Fruit fly (Drosophila melanogaster) whole organism, embryonic: ENCODE data around the gene CG31872.
A peak's percentile ranks its signal among the peaks of the same experiment; 100 is the strongest.

Experiments used
- ATbp ChIP-seq: fragments of 200-800 bp; sonication (Bioruptor generic); optimal IDR thresholded peaks from 2 replicates; lab custom pipeline; 2017; ENCODE audit warnings: missing biosample characterization, mild to moderate bottlenecking, missing genetic modification characterization, missing genetic modification reagents
- Awh ChIP-seq: fragments of 200-800 bp; sonication (Bioruptor generic); IDR thresholded peaks from 2 replicates; pipeline ENCODE4, ENCODE4 v1.3.6; 2022; ENCODE audit warnings: missing biosample characterization, missing genetic modification characterization
- Blimp-1 ChIP-seq: fragments of 200-800 bp; sonication (Bioruptor generic); optimal IDR thresholded peaks from 3 replicates; lab custom pipeline; 2018; ENCODE audit warnings: missing biosample characterization, missing genetic modification characterization, mild to moderate bottlenecking, moderate library complexity, missing genetic modification reagents
- CG10431 ChIP-seq: fragments of 200-800 bp; sonication (Bioruptor generic); optimal IDR thresholded peaks from 3 replicates; lab custom pipeline; 2018; ENCODE audit warnings: missing biosample characterization, mild to moderate bottlenecking, missing genetic modification characterization
- CG11504 ChIP-seq: fragments of 200-800 bp; sonication (Bioruptor generic); optimal IDR thresholded peaks from 3 replicates; lab custom pipeline; 2019; ENCODE audit warnings: missing biosample characterization, mild to moderate bottlenecking, missing genetic modification characterization, moderate library complexity
- CG12104 ChIP-seq: fragments of 200-800 bp; sonication (Bioruptor generic); optimal IDR thresholded peaks from 3 replicates; lab custom pipeline; 2016; ENCODE audit warnings: missing biosample characterization, missing genetic modification characterization
- CG12769 ChIP-seq: fragments of 200-800 bp; sonication (Bioruptor generic); optimal IDR thresholded peaks from 2 replicates; lab custom pipeline; 2019; ENCODE audit warnings: missing biosample characterization, mild to moderate bottlenecking, missing genetic modification characterization, moderate library complexity
- CG13123 ChIP-seq: fragments of 200-800 bp; sonication (Bioruptor generic); optimal IDR thresholded peaks from 2 replicates; lab custom pipeline; 2016; ENCODE audit warnings: missing biosample characterization, missing genetic modification characterization
- CG13894 ChIP-seq: fragments of 200-800 bp; sonication (Bioruptor generic); optimal IDR thresholded peaks from 3 replicates; lab custom pipeline; 2018; ENCODE audit warnings: missing biosample characterization, mild to moderate bottlenecking, missing genetic modification characterization, moderate library complexity
- CG14050 ChIP-seq: fragments of 200-800 bp; sonication (Bioruptor generic); IDR thresholded peaks from 3 replicates; pipeline ENCODE4 v1.3.6; 2022; ENCODE audit warnings: missing biosample characterization, missing genetic modification characterization
- CG15514 ChIP-seq: fragments of 200-800 bp; sonication (Bioruptor generic); optimal IDR thresholded peaks from 3 replicates; lab custom pipeline; 2017; ENCODE audit warnings: missing biosample characterization, missing genetic modification characterization, mild to moderate bottlenecking, moderate library complexity, missing genetic modification reagents
- CG16863 ChIP-seq: fragments of 200-800 bp; sonication (Bioruptor generic); optimal IDR thresholded peaks from 3 replicates; lab custom pipeline; 2016; ENCODE audit warnings: missing biosample characterization, missing genetic modification characterization
- CG30020 ChIP-seq: fragments of 200-800 bp; optimal IDR thresholded peaks from 2 replicates; lab custom pipeline; 2019; ENCODE audit warnings: missing biosample characterization, mild to moderate bottlenecking, missing genetic modification characterization, moderate library complexity
- CG32532 ChIP-seq: fragments of 200-800 bp; sonication (Bioruptor generic); IDR thresholded peaks from 2 replicates; pipeline ENCODE4 v1.3.6; 2022; ENCODE audit warnings: missing biosample characterization, missing genetic modification characterization
- CG3407 ChIP-seq: fragments of 200-800 bp; sonication (Bioruptor generic); optimal IDR thresholded peaks from 2 replicates; lab custom pipeline; 2018; ENCODE audit warnings: missing biosample characterization, mild to moderate bottlenecking, missing genetic modification characterization
- CG4854 ChIP-seq: fragments of 200-800 bp; sonication (Bioruptor generic); optimal IDR thresholded peaks from 2 replicates; lab custom pipeline; 2016; ENCODE audit warnings: missing biosample characterization, missing genetic modification characterization, inconsistent platforms
- CG7372 ChIP-seq: fragments of 200-800 bp; sonication (Bioruptor generic); IDR thresholded peaks from 2 replicates; pipeline ENCODE4 v1.3.6; 2022; ENCODE audit warnings: missing biosample characterization, missing genetic modification characterization
- CG7786 ChIP-seq: fragments of 200-800 bp; sonication (Bioruptor generic); optimal IDR thresholded peaks from 2 replicates; lab custom pipeline; 2016; ENCODE audit warnings: missing biosample characterization, missing genetic modification characterization
- CoRest ChIP-seq: fragments of 200-800 bp; sonication (Bioruptor generic); optimal IDR thresholded peaks from 3 replicates; lab custom pipeline; 2018; ENCODE audit warnings: missing biosample characterization, mild to moderate bottlenecking, missing genetic modification characterization, moderate library complexity
- D19B ChIP-seq: fragments of 200-800 bp; sonication (Bioruptor generic); optimal IDR thresholded peaks from 2 replicates; lab custom pipeline; 2017; ENCODE audit warnings: missing biosample characterization, mild to moderate bottlenecking, missing genetic modification characterization
- Dbx ChIP-seq: fragments of 200-800 bp; sonication (Bioruptor generic); IDR thresholded peaks from 3 replicates; pipeline ENCODE4 v1.3.6; 2022; ENCODE audit warnings: missing biosample characterization, missing genetic modification characterization
- NFAT ChIP-seq: fragments of 200-800 bp; sonication (Bioruptor generic); IDR thresholded peaks from 2 replicates; pipeline ENCODE4 v1.3.6; 2022; ENCODE audit warnings: missing biosample characterization, missing genetic modification characterization
- Rfx ChIP-seq: fragments of 200-800 bp; sonication (Bioruptor generic); IDR thresholded peaks from 2 replicates; pipeline ENCODE4 v1.3.6; 2022; ENCODE audit warnings: missing biosample characterization, missing genetic modification characterization
- Scr ChIP-seq: fragments of 200-800 bp; sonication (Bioruptor generic); IDR thresholded peaks from 2 replicates; pipeline ENCODE4 v1.3.6; 2022; ENCODE audit warnings: missing biosample characterization, missing genetic modification characterization; ENCODE audit not compliant: partially characterized antibody
- Sox102F ChIP-seq: fragments of 200-800 bp; sonication (Bioruptor generic); optimal IDR thresholded peaks from 2 replicates; lab custom pipeline; 2018; ENCODE audit warnings: missing biosample characterization, mild to moderate bottlenecking, missing genetic modification characterization, moderate library complexity
- Sry-β ChIP-seq: fragments of 200-800 bp; sonication (Bioruptor generic); optimal IDR thresholded peaks from 2 replicates; lab custom pipeline; 2018; ENCODE audit warnings: missing biosample characterization, mild to moderate bottlenecking, missing genetic modification characterization, moderate library complexity
- abd-A ChIP-seq: fragments of 200-800 bp; sonication (Bioruptor generic); optimal IDR thresholded peaks from 3 replicates; lab custom pipeline; 2019; ENCODE audit warnings: missing biosample characterization, mild to moderate bottlenecking, missing genetic modification characterization, moderate library complexity
- fd64A ChIP-seq: fragments of 200-800 bp; sonication (Bioruptor generic); optimal IDR thresholded peaks from 3 replicates; lab custom pipeline; 2018; ENCODE audit warnings: missing biosample characterization, mild to moderate bottlenecking, missing genetic modification characterization
- ham ChIP-seq: fragments of 200-800 bp; sonication (Bioruptor generic); IDR thresholded peaks from 2 replicates; pipeline ENCODE4 v1.3.6; 2022; ENCODE audit warnings: missing biosample characterization, missing genetic modification characterization
- kni ChIP-seq: fragments of 200-800 bp; sonication (Bioruptor generic); optimal IDR thresholded peaks from 3 replicates; lab custom pipeline; 2017; ENCODE audit warnings: mild to moderate bottlenecking, missing biosample characterization, missing genetic modification reagents, missing genetic modification characterization
- pan ChIP-seq, 4 experiments: fragments of >200 bp in 3 of 4; fragments of 200-800 bp in 1 of 4; sonication (Bioruptor generic) in 1 of 4; optimal IDR thresholded peaks in 3 of 4; IDR thresholded peaks in 1 of 4; 2 replicates each; pipeline versions ENCODE4 v1.3.6 to Lab custom; 2017 to 2022; ENCODE audit warnings: missing biosample characterization in 2 of 4, missing genetic modification characterization in 2 of 4, mixed read lengths in 1 of 4
- row ChIP-seq: fragments of 200-800 bp; sonication (Bioruptor generic); IDR thresholded peaks from 3 replicates; pipeline ENCODE4 v1.3.6; 2022; ENCODE audit warnings: missing biosample characterization, missing genetic modification characterization
- sima ChIP-seq: fragments of 200-800 bp; sonication (Bioruptor generic); optimal IDR thresholded peaks from 2 replicates; lab custom pipeline; 2016; ENCODE audit warnings: missing biosample characterization, missing genetic modification characterization
- stwl ChIP-seq: fragments of 200-800 bp; sonication (Bioruptor generic); optimal IDR thresholded peaks from 3 replicates; lab custom pipeline; 2018; ENCODE audit warnings: missing biosample characterization, mild to moderate bottlenecking, missing genetic modification characterization, moderate library complexity
- tap ChIP-seq: fragments of 200-800 bp; optimal IDR thresholded peaks from 3 replicates; lab custom pipeline; 2019; ENCODE audit warnings: missing biosample characterization, mild to moderate bottlenecking, missing genetic modification characterization, moderate library complexity
- twi ChIP-seq: fragments of 200-800 bp; optimal IDR thresholded peaks from 2 replicates; lab custom pipeline; 2019; ENCODE audit warnings: missing biosample characterization, mild to moderate bottlenecking, missing genetic modification characterization, moderate library complexity
- vvl ChIP-seq: fragments of 200-800 bp; sonication (Bioruptor generic); IDR thresholded peaks from 2 replicates; pipeline ENCODE4 v1.3.6; 2022; ENCODE audit warnings: missing biosample characterization, missing genetic modification characterization
- zfh1 ChIP-seq: fragments of 200-800 bp; sonication (Bioruptor generic); IDR thresholded peaks from 3 replicates; pipeline ENCODE4 v1.3.6; 2022; ENCODE audit warnings: missing biosample characterization, missing genetic modification characterization

Gene CG31872

DNA sequence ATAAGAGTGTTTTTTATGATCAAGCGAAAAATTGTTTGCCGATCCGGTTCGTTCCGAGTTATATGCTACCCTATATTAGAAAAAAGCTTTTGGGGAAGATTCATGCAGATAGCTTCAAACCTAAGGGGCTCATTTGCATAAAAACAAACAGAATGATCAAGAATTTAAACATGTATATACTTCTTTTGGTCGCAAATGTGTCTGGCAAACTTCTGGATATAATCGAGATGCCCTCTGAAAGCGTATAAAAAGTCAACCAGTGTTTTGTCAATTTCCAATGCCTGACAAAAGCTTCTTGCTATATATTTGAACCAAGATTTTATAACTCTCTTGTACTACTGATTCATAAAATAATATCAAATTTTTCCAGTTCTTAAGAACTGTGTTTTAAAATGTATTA is 45.9 kb downstream of the CG31872 start (continued):
- TF ChIP-seq tap (tag; lab: Kevin White, UChicago) (no peak), CG3407 (GFP tag; lab: Kevin White, UChicago) (no peak), ham (GFP tag; lab: Robert Waterston, UW) (no peak), ATbp (GFP tag; lab: Kevin White, UChicago) (no peak), CoRest (tag; lab: Kevin White, UChicago) (peak; percentile 29), sima (GFP tag; lab: Kevin White, UChicago) (no peak), CG14050 (GFP tag; lab: Robert Waterston, UW) (no peak), CG16863 (GFP tag; lab: Kevin White, UChicago) (no peak), Rfx (GFP tag; lab: Robert Waterston, UW) (peak; percentile 27; the same call in 1 of the 2 replicates), NFAT (GFP tag; lab: Robert Waterston, UW) (peak; percentile 18), twi (tag; lab: Kevin White, UChicago) (no peak), CG7372 (0 out of 2 replicates have a peak, but pooled peaks have one; percentile 24), CG4854 (GFP tag; lab: Kevin White, UChicago) (no peak), pan (optimal IDR thresholded peaks at IDR 0.05; lab: Kevin White, UChicago) (no peak), pan (GFP tag; optimal IDR thresholded peaks at IDR 0.05 in 1 of 2, IDR thresholded peaks at IDR 0.05 in 1 of 2) (no peak), CG12104 (GFP tag; lab: Kevin White, UChicago) (no peak), CG10431 (no peak), CG30020 (tag; lab: Kevin White, UChicago) (no peak), CG11504 (tag; lab: Kevin White, UChicago) (peak; percentile 47), CG32532 (no peak), D19B (GFP tag; lab: Kevin White, UChicago) (peak; percentile 79), fd64A (GFP tag; lab: Kevin White, UChicago) (no peak), Blimp-1 (GFP tag; lab: Kevin White, UChicago) (no peak), CG15514 (GFP tag; lab: Kevin White, UChicago) (peak; percentile 6), stwl (tag; lab: Kevin White, UChicago) (peak; percentile 77), Dbx (GFP tag; lab: Robert Waterston, UW) (0 out of 3 replicates have a peak, but pooled peaks have one; percentile 15), Scr (no peak), zfh1 (GFP tag; lab: Robert Waterston, UW) (no peak)

DNA sequence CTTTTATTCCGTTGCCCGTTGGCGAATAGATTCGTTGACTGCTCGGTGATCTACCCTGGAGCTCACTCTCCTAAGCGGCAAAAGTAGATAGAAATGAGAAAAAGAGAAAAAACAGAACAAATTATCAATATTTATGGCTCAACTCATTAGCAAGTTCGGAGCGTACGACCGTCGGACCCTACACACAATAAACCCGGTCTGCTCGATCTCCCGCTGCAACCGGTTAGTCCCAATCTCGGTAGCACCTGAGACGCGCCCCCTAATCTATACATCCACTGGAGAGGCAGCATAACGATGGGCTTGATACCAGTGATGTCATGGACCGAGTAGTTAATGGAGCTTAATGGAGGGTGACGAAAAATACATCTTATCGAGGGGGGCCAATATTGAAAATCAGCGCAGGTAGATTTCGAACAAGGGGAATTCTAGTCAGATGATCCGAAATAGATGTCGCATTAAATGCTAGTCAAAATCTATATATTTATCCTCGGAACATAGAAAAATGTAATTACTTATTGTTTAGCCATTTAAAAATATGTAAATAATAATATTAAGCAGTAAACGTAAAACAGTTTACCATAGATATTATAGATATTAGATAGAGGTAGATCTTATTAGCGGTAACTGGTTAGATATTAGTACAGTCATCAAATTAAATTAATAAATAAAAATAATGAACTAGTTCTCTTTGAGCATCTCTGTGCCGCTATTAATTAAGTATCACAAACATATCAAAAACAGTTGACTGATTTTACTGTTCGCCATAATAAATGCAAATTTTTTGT is 47.5 kb downstream of the CG31872 start, which contains the start of gene CG7296:
CG7296 (minus strand) TSS at position 58 of the 785 bp plus-strand sequence.
- TF ChIP-seq row (0 out of 3 replicates have a peak, but pooled peaks have one; percentile 19), Sox102F (GFP tag; lab: Kevin White, UChicago) (no peak), kni (GFP tag; lab: Kevin White, UChicago) (peak; percentile 33), CG12769 (peak; percentile 71), abd-A (peak; percentile 71), CG13894 (tag; lab: Kevin White, UChicago) (peak; percentile 72), zfh1 (GFP tag; lab: Robert Waterston, UW) (0 out of 3 replicates have a peak, but pooled peaks have one; percentile 2), CG15514 (GFP tag; lab: Kevin White, UChicago) (peak; percentile 95), Sry-β (GFP tag; lab: Kevin White, UChicago) (peak; percentile 43), vvl (peak; percentile 21; the same call in 1 of the 2 replicates), Awh (GFP tag; lab: Robert Waterston, UW) (peak; percentile 90), CG7786 (GFP tag; lab: Kevin White, UChicago) (no peak), CG13123 (GFP tag; lab: Kevin White, UChicago) (no peak)
